Fruit fly (Drosophila melanogaster) Kc167 (cell line): ENCODE measurements around the gene CG12115.

Experiments used
- Myc ChIP-seq: fragments of >200 bp; optimal IDR thresholded peaks from 2 replicates; lab custom pipeline; 2017; ENCODE audit warnings: missing external identifiers
- insv ChIP-seq: fragments of >200 bp; optimal IDR thresholded peaks from 3 replicates; lab custom pipeline; 2018; ENCODE audit warnings: missing external identifiers
- ttk ChIP-seq: sonication (Bioruptor generic); optimal IDR thresholded peaks from 2 replicates; lab custom pipeline; 2017; ENCODE audit warnings: missing external identifiers

DNA sequence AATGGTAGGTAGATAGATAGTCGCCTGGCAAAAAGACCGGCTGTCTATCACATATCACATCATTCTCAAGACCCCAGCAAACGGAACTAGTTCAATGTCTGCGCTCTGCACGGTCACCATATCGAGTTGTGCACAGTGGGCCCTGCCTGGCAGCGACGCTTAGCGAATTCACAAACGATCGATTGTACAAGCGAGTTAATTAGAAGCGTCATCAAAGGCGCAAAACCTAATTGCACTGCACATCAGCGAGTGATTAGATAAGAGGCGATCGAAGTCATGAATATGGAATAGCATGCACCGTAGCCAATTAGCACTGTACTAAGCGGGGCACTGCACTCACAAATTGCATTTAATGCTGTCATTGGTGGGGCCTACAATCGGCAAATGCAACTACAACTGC is 30.0 kb upstream of the CG12115 start:
- TF ChIP-seq Myc (lab: Kevin White, UChicago), result no peak
- TF ChIP-seq ttk, result no peak
- TF ChIP-seq insv (lab: Kevin White, UChicago), result no peak
